Worm (Caenorhabditis elegans) whole organism, L3 larva: ENCODE results near the gene ZK354.2.
"Not testable (repeated sequence)": the region's sequence is repeated elsewhere in the genome, so short reads cannot be mapped to it uniquely, and the experiment has no call there.

Experiments
- R02D3.7 ChIP-seq: fragments of 150-350 bp; optimal IDR thresholded peaks from 2 replicates; lab custom pipeline; 2014; ENCODE audit warnings: missing biosample characterization, missing genetic modification characterization
- aly-2 ChIP-seq: fragments of 150-350 bp; optimal IDR thresholded peaks from 2 replicates; lab custom pipeline; 2014; ENCODE audit warnings: missing biosample characterization, missing genetic modification characterization
- ama-1 ChIP-seq: fragments of 150-350 bp; optimal IDR thresholded peaks from 2 replicates; lab custom pipeline; 2018
- ceh-16 ChIP-seq: sonication (generic microtip); optimal IDR thresholded peaks from 2 replicates; lab custom pipeline; 2017; ENCODE audit warnings: missing biosample characterization, missing genetic modification characterization
- ceh-28 ChIP-seq: fragments of 150-350 bp; optimal IDR thresholded peaks from 2 replicates; lab custom pipeline; 2014; ENCODE audit warnings: missing biosample characterization, missing genetic modification reagents, missing genetic modification characterization
- ceh-82 ChIP-seq: fragments of 150-350 bp; optimal IDR thresholded peaks from 2 replicates; lab custom pipeline; 2014; ENCODE audit warnings: missing biosample characterization, missing genetic modification characterization
- ceh-9 ChIP-seq: sonication (generic microtip); optimal IDR thresholded peaks from 2 replicates; lab custom pipeline; 2018; ENCODE audit warnings: missing biosample characterization, missing genetic modification characterization
- daf-12 ChIP-seq: fragments of 150-350 bp; optimal IDR thresholded peaks from 2 replicates; lab custom pipeline; 2014; ENCODE audit warnings: missing biosample characterization, missing genetic modification reagents, missing genetic modification characterization
- egl-5 ChIP-seq: fragments of 150-350 bp; optimal IDR thresholded peaks from 2 replicates; lab custom pipeline; 2017; ENCODE audit warnings: missing biosample characterization, missing genetic modification reagents, missing genetic modification characterization, inconsistent platforms
- elt-1 ChIP-seq: fragments of 150-350 bp; optimal IDR thresholded peaks from 2 replicates; lab custom pipeline; 2014; ENCODE audit warnings: missing biosample characterization, missing genetic modification characterization
- elt-2 ChIP-seq: sonication (generic microtip); optimal IDR thresholded peaks from 2 replicates; lab custom pipeline; 2016; ENCODE audit warnings: missing genetic modification reagents, mild to moderate bottlenecking, missing genetic modification characterization, missing compliant biosample characterization
- elt-3 ChIP-seq, 3 experiments: fragments of 150-350 bp in 1 of 3; sonication (generic microtip) in 2 of 3; optimal IDR thresholded peaks; 2 replicates in 2 of 3; 4 replicates in 1 of 3; lab custom pipeline; 2014 to 2017; ENCODE audit warnings: missing biosample characterization in 3 of 3, missing genetic modification characterization in 3 of 3
- fkh-10 ChIP-seq: sonication (generic microtip); optimal IDR thresholded peaks from 2 replicates; lab custom pipeline; 2017; ENCODE audit warnings: missing biosample characterization, missing genetic modification reagents, missing genetic modification characterization
- fos-1 ChIP-seq: fragments of 150-350 bp; optimal IDR thresholded peaks from 2 replicates; lab custom pipeline; 2014; ENCODE audit warnings: missing biosample characterization, missing genetic modification characterization
- hmg-11 ChIP-seq: sonication (generic microtip); optimal IDR thresholded peaks from 2 replicates; lab custom pipeline; 2016; ENCODE audit warnings: missing genetic modification characterization, missing compliant biosample characterization
- mdl-1 ChIP-seq: fragments of 150-350 bp; optimal IDR thresholded peaks from 2 replicates; lab custom pipeline; 2014; ENCODE audit warnings: missing biosample characterization, missing genetic modification characterization
- nfya-1 ChIP-seq: sonication (generic microtip); optimal IDR thresholded peaks from 2 replicates; lab custom pipeline; 2017; ENCODE audit warnings: missing genetic modification characterization, mild to moderate bottlenecking, missing compliant biosample characterization, antibody characterized with exemption, moderate library complexity; ENCODE audit not compliant: insufficient read depth
- nhr-11 ChIP-seq: fragments of 150-350 bp; optimal IDR thresholded peaks from 2 replicates; lab custom pipeline; 2014; ENCODE audit warnings: missing biosample characterization, missing genetic modification characterization
- nhr-12 ChIP-seq: fragments of 150-350 bp; optimal IDR thresholded peaks from 2 replicates; lab custom pipeline; 2014; ENCODE audit warnings: missing biosample characterization, missing genetic modification characterization
- nhr-237 ChIP-seq: fragments of 150-350 bp; optimal IDR thresholded peaks from 2 replicates; lab custom pipeline; 2014; ENCODE audit warnings: missing biosample characterization, missing genetic modification characterization
- nhr-25 ChIP-seq: sonication (generic microtip); optimal IDR thresholded peaks from 2 replicates; lab custom pipeline; 2017; ENCODE audit warnings: missing biosample characterization, missing genetic modification characterization
- nhr-28 ChIP-seq: fragments of 150-350 bp; optimal IDR thresholded peaks from 2 replicates; lab custom pipeline; 2014; ENCODE audit warnings: missing biosample characterization, missing genetic modification characterization
- nhr-43 ChIP-seq: sonication (generic microtip); optimal IDR thresholded peaks from 2 replicates; lab custom pipeline; 2016; ENCODE audit warnings: mild to moderate bottlenecking, missing genetic modification characterization, missing compliant biosample characterization; ENCODE audit not compliant: poor library complexity, severe bottlenecking
- nhr-76 ChIP-seq: fragments of 150-350 bp; sonication (generic microtip); optimal IDR thresholded peaks from 5 replicates; lab custom pipeline; 2014; ENCODE audit warnings: missing biosample characterization, missing genetic modification characterization
- nhr-77 ChIP-seq: fragments of 150-350 bp; optimal IDR thresholded peaks from 2 replicates; lab custom pipeline; 2014; ENCODE audit warnings: missing biosample characterization, missing genetic modification characterization
- pha-4 ChIP-seq: fragments of 150-350 bp; optimal IDR thresholded peaks from 2 replicates; lab custom pipeline; 2014; ENCODE audit warnings: missing biosample characterization, missing genetic modification reagents, missing genetic modification characterization
- pqm-1 ChIP-seq: fragments of 150-350 bp; optimal IDR thresholded peaks from 2 replicates; lab custom pipeline; 2017; ENCODE audit warnings: missing biosample characterization, missing genetic modification characterization, inconsistent platforms
- sea-2 ChIP-seq: fragments of 150-350 bp; sonication (generic microtip); optimal IDR thresholded peaks from 4 replicates; lab custom pipeline; 2014; ENCODE audit warnings: missing biosample characterization, missing genetic modification reagents, missing genetic modification characterization
- tbx-2 ChIP-seq: sonication (generic microtip); optimal IDR thresholded peaks from 2 replicates; lab custom pipeline; 2016; ENCODE audit warnings: mild to moderate bottlenecking, missing genetic modification characterization, missing compliant biosample characterization
- ztf-11 ChIP-seq: fragments of 150-350 bp; optimal IDR thresholded peaks from 2 replicates; lab custom pipeline; 2014; ENCODE audit warnings: missing biosample characterization, missing genetic modification characterization

ZK354.2 gene

ce11 chrIV:5303030-5303429 is 10.2 kb upstream of the ZK354.2 start, which contains the start of gene ZK354.7:
TSS of gene ZK354.7 (minus strand) at chrIV:5303130.
- TF ChIP-seq hmg-11 (tag; lab: Kevin White, UChicago): no peak
- TF ChIP-seq ceh-16 (tag; lab: Kevin White, UChicago): no peak
- no peak for TF ChIP-seq mdl-1
- no peak for TF ChIP-seq nhr-43 (tag; lab: Kevin White, UChicago)
- TF ChIP-seq nfya-1 (tag; lab: Kevin White, UChicago): no peak
- no peak for TF ChIP-seq fkh-10
- TF ChIP-seq nhr-77 (tag; lab: Kevin White, UChicago): no peak
- TF ChIP-seq nhr-28 (tag; lab: Kevin White, UChicago): no peak
- no peak for TF ChIP-seq ztf-11 (tag; lab: Kevin White, UChicago)
- TF ChIP-seq elt-2 (tag; lab: Kevin White, UChicago): no peak
- no peak for TF ChIP-seq ceh-28 (tag; lab: Kevin White, UChicago)
- TF ChIP-seq, all 47 proteins: peak for 0

ce11 chrIV:5306040-5306439 is 7.2 kb upstream of the ZK354.2 start, which contains the start of gene ZK354.8:
TSS of gene ZK354.8 (minus strand) at chrIV:5306140.
- no peak for TF ChIP-seq R02D3.7 (tag; lab: Kevin White, UChicago)
- TF ChIP-seq nhr-77 (tag; lab: Kevin White, UChicago): no peak
- TF ChIP-seq nhr-237 (tag; lab: Kevin White, UChicago): no peak
- TF ChIP-seq mdl-1: no peak
- TF ChIP-seq nhr-76 (tag; lab: Kevin White, UChicago): no peak
- no peak for TF ChIP-seq ama-1 (lab: Kevin White, UChicago)
- TF ChIP-seq elt-3 (tag; optimal IDR thresholded peaks at IDR 0.05; lab: Kevin White, UChicago): no peak

- not testable (repeated sequence) for TF ChIP-seq nfya-1, elt-1, ceh-9 (tag; lab: Kevin White, UChicago)
- TF ChIP-seq, all 47 proteins: peak for 0; not testable (repeated sequence) for 47
These were observed 5.1 kb upstream of the ZK354.2 start, which contains the start of the genes ZK354.9 and msp-58 for ce11 chrIV:5308046-5308643. TSS of gene ZK354.9 (minus strand) at chrIV:5308146. TSS of gene msp-58 (plus strand) at chrIV:5308593.

ce11 chrIV:5309742-5310141 is 3.5 kb upstream of the ZK354.2 start, which contains the start of gene ZK354.3:
TSS of gene ZK354.3 (plus strand) at chrIV:5310042.
- TF ChIP-seq mdl-1 (no peak), nhr-77 (tag; lab: Kevin White, UChicago) (no peak), daf-12 (tag; lab: Kevin White, UChicago) (no peak), egl-5 (tag; lab: Kevin White, UChicago) (no peak), fkh-10 (no peak), tbx-2 (tag; lab: Kevin White, UChicago) (no peak), nhr-11 (tag; lab: Kevin White, UChicago) (no peak), nhr-76 (tag; lab: Kevin White, UChicago) (no peak), hmg-11 (tag; lab: Kevin White, UChicago) (no peak), nhr-12 (tag; lab: Kevin White, UChicago) (no peak), aly-2 (no peak), pqm-1 (tag; lab: Kevin White, UChicago) (no peak), ceh-82 (tag; lab: Kevin White, UChicago) (no peak), nfya-1 (tag; lab: Kevin White, UChicago) (no peak), nhr-25 (tag; lab: Kevin White, UChicago) (no peak), sea-2 (GFP tag; lab: Kevin White, UChicago) (no peak), fos-1 (tag; lab: Kevin White, UChicago) (no peak), pha-4 (tag; lab: Kevin White, UChicago) (no peak), nhr-43 (tag; lab: Kevin White, UChicago) (no peak)

ce11 chrIV:5316223-5316622 is 3.0 kb downstream of the ZK354.2 start, which contains the start of gene msp-65:
TSS of gene msp-65 (plus strand) at chrIV:5316523.
- TF ChIP-seq nhr-11, fos-1, ztf-11 (tag; lab: Kevin White, UChicago): not testable (repeated sequence)
